Worm (Caenorhabditis elegans) whole organism, late embryonic: ENCODE data around the gene ptpn-22.

Experiments used
- F13H6.1 ChIP-seq: sonication (generic microtip); optimal IDR thresholded peaks from 2 replicates; lab custom pipeline; 2016; ENCODE audit warnings: missing genetic modification characterization, missing compliant biosample characterization
- ama-1 ChIP-seq: fragments of 150-350 bp; optimal IDR thresholded peaks from 2 replicates; lab custom pipeline; 2014
- ceh-18 ChIP-seq: sonication (generic microtip); optimal IDR thresholded peaks from 2 replicates; lab custom pipeline; 2016; ENCODE audit warnings: missing genetic modification characterization, missing compliant biosample characterization
- ceh-31 ChIP-seq: sonication (generic microtip); optimal IDR thresholded peaks from 2 replicates; lab custom pipeline; 2016; ENCODE audit warnings: missing genetic modification characterization, missing compliant biosample characterization
- fkh-10 ChIP-seq: fragments of 150-350 bp; optimal IDR thresholded peaks from 2 replicates; lab custom pipeline; 2014; ENCODE audit warnings: missing biosample characterization, missing genetic modification reagents, missing genetic modification characterization
- lim-6 ChIP-seq: sonication (generic microtip); optimal IDR thresholded peaks from 2 replicates; lab custom pipeline; 2016; ENCODE audit warnings: missing genetic modification characterization, missing compliant biosample characterization
- lin-11 ChIP-seq: fragments of 200-800 bp; sonication (Bioruptor generic); optimal IDR thresholded peaks from 2 replicates; lab custom pipeline; 2018; ENCODE audit warnings: mild to moderate bottlenecking, missing genetic modification characterization, missing compliant biosample characterization
- nhr-232 ChIP-seq: sonication (generic microtip); optimal IDR thresholded peaks from 2 replicates; lab custom pipeline; 2016; ENCODE audit warnings: missing genetic modification characterization, missing compliant biosample characterization
- pha-4 ChIP-seq: fragments of 150-350 bp; optimal IDR thresholded peaks from 2 replicates; lab custom pipeline; 2018; ENCODE audit warnings: missing biosample characterization, missing genetic modification reagents, missing genetic modification characterization
- pqm-1 ChIP-seq: sonication (generic microtip); optimal IDR thresholded peaks from 2 replicates; lab custom pipeline; 2016; ENCODE audit warnings: missing genetic modification characterization, missing compliant biosample characterization
- unc-3 ChIP-seq, 2 experiments: fragments of 200-800 bp in 1 of 2; sonication (Bioruptor generic) in 1 of 2; sonication (generic microtip) in 1 of 2; conservative IDR thresholded peaks in 1 of 2; optimal IDR thresholded peaks in 1 of 2; 2 replicates each; pipeline versions ENCODE4 v1.3.6 to Lab custom; 2016 to 2022; ENCODE audit warnings: missing compliant biosample characterization in 2 of 2, missing genetic modification characterization in 2 of 2, missing genetic modification reagents in 1 of 2
- zip-5 ChIP-seq: sonication (generic microtip); optimal IDR thresholded peaks from 2 replicates; lab custom pipeline; 2016; ENCODE audit warnings: missing genetic modification characterization, missing compliant biosample characterization
- ztf-16 ChIP-seq: sonication (generic microtip); optimal IDR thresholded peaks from 2 replicates; lab custom pipeline; 2017; ENCODE audit warnings: missing genetic modification characterization, missing compliant biosample characterization

DNA sequence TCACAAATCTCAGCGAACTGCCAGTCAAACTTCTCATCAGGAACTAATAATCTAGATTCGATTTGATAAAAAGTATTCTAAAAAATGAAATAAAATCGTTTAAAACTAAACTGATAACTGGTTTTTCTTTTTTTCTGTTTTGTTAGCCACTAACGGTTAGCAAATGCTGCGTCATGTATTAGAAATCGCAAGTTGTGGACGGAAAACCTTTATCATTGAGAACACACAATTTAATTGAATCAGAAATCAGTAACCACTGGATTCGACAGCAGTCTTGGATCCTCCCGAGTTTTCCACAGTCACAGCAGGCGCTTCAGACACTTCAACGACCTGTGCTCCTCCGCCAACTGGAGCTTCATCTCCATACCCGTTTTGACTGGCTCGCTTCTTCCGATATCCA is 17.1 kb downstream of the ptpn-22 start:
- TF ChIP-seq lin-11 (tag; lab: Kevin White, UChicago) (no peak), ztf-16 (tag; lab: Kevin White, UChicago) (no peak), pha-4 (no peak), fkh-10 (GFP tag; lab: Kevin White, UChicago) (no peak), zip-5 (tag; lab: Kevin White, UChicago) (no peak), F13H6.1 (tag; lab: Kevin White, UChicago) (no peak), pqm-1 (tag; lab: Kevin White, UChicago) (no peak), ceh-18 (tag; lab: Kevin White, UChicago) (no peak), ama-1 (lab: Kevin White, UChicago) (no peak), unc-3 (GFP tag; conservative IDR thresholded peaks at IDR 0.05; lab: Robert Waterston, UW) (no peak), unc-3 (tag; optimal IDR thresholded peaks at IDR 0.05; lab: Kevin White, UChicago) (no peak), lim-6 (tag; lab: Kevin White, UChicago) (no peak), nhr-232 (tag; lab: Kevin White, UChicago) (no peak), ceh-31 (tag; lab: Kevin White, UChicago) (no peak)
